Worm (Caenorhabditis elegans): ENCODE data around the gene polq-1.

DNA sequence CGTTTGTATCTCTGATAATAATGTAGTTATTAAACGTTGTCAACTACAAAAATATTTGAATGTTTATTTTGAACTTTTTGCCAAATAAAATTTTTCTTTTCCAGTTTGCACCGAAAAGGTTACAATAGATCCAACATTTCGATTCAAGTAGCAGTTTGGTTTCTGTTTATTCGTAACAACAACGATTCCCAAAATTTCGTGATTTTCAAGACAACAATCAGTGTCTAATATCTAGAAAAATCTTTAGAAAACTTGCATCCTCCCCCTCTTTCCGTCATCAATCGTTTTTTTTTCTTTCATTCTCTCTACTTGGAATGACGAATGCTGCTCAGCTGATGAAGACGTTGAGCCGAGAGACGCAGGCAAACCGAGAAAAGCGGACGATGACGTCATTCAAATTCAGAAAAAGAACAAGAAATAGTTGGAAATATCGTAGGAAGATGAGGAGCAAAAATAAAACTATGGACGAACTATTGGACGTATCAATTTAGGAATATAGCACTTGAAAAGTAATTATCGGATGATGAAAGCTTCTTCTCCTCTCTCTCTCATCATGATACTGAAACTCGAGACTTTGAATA lies 44.4 kb downstream of the polq-1 start:
- no peak for TF ChIP-seq che-1 (tag; optimal IDR thresholded peaks at IDR 0.05)
- no peak for TF ChIP-seq fax-1 (tag; optimal IDR thresholded peaks at IDR 0.05)
- TF ChIP-seq hlh-13 (GFP tag; optimal IDR thresholded peaks at IDR 0.05) = no peak

All from whole organism, late embryonic.